Worm (Caenorhabditis elegans): Measurements from ENCODE around the gene F31E3.6.

ce11 chrIII:6969781-6970342 is 12.0 kb upstream of the F31E3.6 start:
- no peak for TF ChIP-seq fkh-10 (GFP tag; optimal IDR thresholded peaks at IDR 0.05)
- no peak for TF ChIP-seq nhr-11 (tag; optimal IDR thresholded peaks at IDR 0.05)
- TF ChIP-seq dve-1 (tag; optimal IDR thresholded peaks at IDR 0.05) = no peak
- no peak for TF ChIP-seq fkh-6 (tag; optimal IDR thresholded peaks at IDR 0.05)
- TF ChIP-seq pqm-1 (tag; optimal IDR thresholded peaks at IDR 0.05) = no peak
- no peak for TF ChIP-seq ceh-24 (tag; optimal IDR thresholded peaks at IDR 0.05)
- no peak for TF ChIP-seq pha-4 (tag; optimal IDR thresholded peaks at IDR 0.05)
- no peak for TF ChIP-seq che-1 (tag; optimal IDR thresholded peaks at IDR 0.05)
- TF ChIP-seq C38D4.7 (GFP tag; optimal IDR thresholded peaks at IDR 0.05) = no peak

Data from whole organism, late embryonic.